Worm (Caenorhabditis elegans) whole organism, L4 larva: ENCODE data around the gene zipt-15.

Experiments
- D1046.2 ChIP-seq: fragments of 200-800 bp; sonication (Bioruptor generic); IDR thresholded peaks from 2 replicates; pipeline ENCODE4 v1.3.6; 2022; ENCODE audit warnings: missing genetic modification characterization, missing compliant biosample characterization
- F44E2.7 ChIP-seq: fragments of 200-800 bp; sonication (Bioruptor generic); IDR thresholded peaks from 2 replicates; pipeline ENCODE4 v2.1.2; 2022; ENCODE audit warnings: missing genetic modification characterization, missing compliant biosample characterization
- R02D3.7 ChIP-seq: fragments of 150-350 bp; sonication (generic microtip); optimal IDR thresholded peaks from 3 replicates; lab custom pipeline; 2014; ENCODE audit warnings: missing biosample characterization, missing genetic modification characterization
- T20F7.1 ChIP-seq: fragments of 200-800 bp; sonication (Bioruptor generic); optimal IDR thresholded peaks from 2 replicates; lab custom pipeline; 2018; ENCODE audit warnings: mild to moderate bottlenecking, missing genetic modification characterization, missing compliant biosample characterization
- T26A8.4 ChIP-seq: fragments of 200-800 bp; sonication (Bioruptor generic); IDR thresholded peaks from 2 replicates; pipeline ENCODE4 v1.3.6; 2022; ENCODE audit warnings: missing genetic modification characterization, missing compliant biosample characterization
- Y48G9A.11 ChIP-seq: fragments of 200-800 bp; sonication (Bioruptor generic); IDR thresholded peaks from 2 replicates; pipeline ENCODE4 v1.3.6; 2022; ENCODE audit warnings: missing genetic modification reagents, missing genetic modification characterization, missing compliant biosample characterization
- aha-1 ChIP-seq: fragments of 150-350 bp; peaks from one replicate; lab custom pipeline; 2014; ENCODE audit warnings: missing biosample characterization, missing genetic modification characterization
- ama-1 ChIP-seq: fragments of 150-350 bp; optimal IDR thresholded peaks from 2 replicates; lab custom pipeline; 2014; ENCODE audit warnings: inconsistent platforms, mixed read lengths
- ceh-44 ChIP-seq: fragments of 200-800 bp; sonication (Bioruptor generic); IDR thresholded peaks from 2 replicates; pipeline ENCODE4 v1.3.6; 2022; ENCODE audit warnings: missing genetic modification reagents, missing genetic modification characterization, missing compliant biosample characterization
- ceh-62 ChIP-seq: sonication (generic microtip); optimal IDR thresholded peaks from 2 replicates; lab custom pipeline; 2017; ENCODE audit warnings: missing biosample characterization, missing genetic modification characterization
- daf-19 ChIP-seq: fragments of 200-800 bp; sonication (Bioruptor generic); conservative IDR thresholded peaks from 2 replicates; pipeline ENCODE4 v1.3.6; 2022; ENCODE audit warnings: missing genetic modification characterization, missing compliant biosample characterization
- dmd-6 ChIP-seq: fragments of 200-800 bp; sonication (Bioruptor generic); IDR thresholded peaks from 2 replicates; pipeline ENCODE4 v1.3.6; 2022; ENCODE audit warnings: missing genetic modification reagents, missing genetic modification characterization, missing compliant biosample characterization
- dpl-1 ChIP-seq: fragments of 150-350 bp; optimal IDR thresholded peaks from 2 replicates; lab custom pipeline; 2014; ENCODE audit warnings: missing biosample characterization, missing genetic modification reagents, missing genetic modification characterization
- duxl-1 ChIP-seq: sonication (generic microtip); optimal IDR thresholded peaks from 2 replicates; lab custom pipeline; 2016; ENCODE audit warnings: mild to moderate bottlenecking, missing genetic modification characterization, moderate library complexity, missing compliant biosample characterization; ENCODE audit not compliant: poor library complexity
- dve-1 ChIP-seq: sonication (generic microtip); optimal IDR thresholded peaks from 2 replicates; lab custom pipeline; 2017; ENCODE audit warnings: antibody characterized with exemption, mild to moderate bottlenecking, missing genetic modification characterization, missing compliant biosample characterization; ENCODE audit not compliant: insufficient read depth
- hmg-1.1 ChIP-seq: fragments of 200-800 bp; sonication (Bioruptor generic); IDR thresholded peaks from 2 replicates; pipeline ENCODE4 v1.3.6; 2022; ENCODE audit warnings: missing genetic modification reagents, missing genetic modification characterization, missing compliant biosample characterization
- lin-15B ChIP-seq: fragments of 150-350 bp; sonication (generic microtip); optimal IDR thresholded peaks from 3 replicates; lab custom pipeline; 2014; ENCODE audit warnings: missing biosample characterization, missing genetic modification characterization
- lin-29 ChIP-seq: fragments of 200-800 bp; sonication (Bioruptor generic); IDR thresholded peaks from 2 replicates; pipeline ENCODE4 v1.3.6; 2022; ENCODE audit warnings: missing genetic modification reagents, missing genetic modification characterization, missing compliant biosample characterization
- lin-38 ChIP-seq: fragments of 200-800 bp; sonication (Bioruptor generic); IDR thresholded peaks from 2 replicates; pipeline ENCODE4 v1.3.6; 2022; ENCODE audit warnings: missing genetic modification reagents, missing genetic modification characterization, missing compliant biosample characterization
- lir-3 ChIP-seq: sonication (generic microtip); optimal IDR thresholded peaks from 2 replicates; lab custom pipeline; 2016; ENCODE audit warnings: mild to moderate bottlenecking, missing genetic modification characterization, missing compliant biosample characterization
- lsy-2 ChIP-seq, 2 experiments: fragments of 150-350 bp in 1 of 2; sonication (generic microtip) in 1 of 2; optimal IDR thresholded peaks; 2 replicates each; lab custom pipeline; 2014 to 2017; ENCODE audit warnings: missing biosample characterization in 2 of 2, missing genetic modification characterization in 2 of 2
- mdl-1 ChIP-seq, 2 experiments: fragments of 150-350 bp in 1 of 2; sonication (generic microtip) in 1 of 2; optimal IDR thresholded peaks; 2 replicates each; lab custom pipeline; 2014 to 2017; ENCODE audit warnings: missing biosample characterization in 2 of 2, missing genetic modification characterization in 2 of 2
- mep-1 ChIP-seq: fragments of 150-350 bp; sonication (generic microtip); optimal IDR thresholded peaks from 3 replicates; lab custom pipeline; 2014; ENCODE audit warnings: missing biosample characterization, missing genetic modification characterization
- mes-2 ChIP-seq: sonication (generic microtip); optimal IDR thresholded peaks from 2 replicates; lab custom pipeline; 2016; ENCODE audit warnings: missing genotype, mild to moderate bottlenecking, missing genetic modification characterization, missing compliant biosample characterization; ENCODE audit not compliant: poor library complexity, severe bottlenecking
- nhr-10 ChIP-seq: fragments of 150-350 bp; optimal IDR thresholded peaks from 2 replicates; lab custom pipeline; 2014; ENCODE audit warnings: missing biosample characterization, missing genetic modification characterization
- nhr-11 ChIP-seq: fragments of 150-350 bp; optimal IDR thresholded peaks from 2 replicates; lab custom pipeline; 2014; ENCODE audit warnings: missing biosample characterization, missing genetic modification characterization
- nhr-111 ChIP-seq: fragments of 200-800 bp; sonication (Bioruptor generic); optimal IDR thresholded peaks from 2 replicates; lab custom pipeline; 2018; ENCODE audit warnings: mild to moderate bottlenecking, missing genetic modification characterization, missing compliant biosample characterization
- nhr-237 ChIP-seq: sonication (generic microtip); optimal IDR thresholded peaks from 2 replicates; lab custom pipeline; 2017; ENCODE audit warnings: missing biosample characterization, missing genetic modification characterization
- nhr-25 ChIP-seq: sonication (generic microtip); optimal IDR thresholded peaks from 2 replicates; lab custom pipeline; 2017; ENCODE audit warnings: missing genetic modification characterization, mild to moderate bottlenecking, missing compliant biosample characterization, antibody characterized with exemption, moderate library complexity, borderline replicate concordance; ENCODE audit not compliant: insufficient read depth
- nhr-28 ChIP-seq: fragments of 150-350 bp; optimal IDR thresholded peaks from 2 replicates; lab custom pipeline; 2014; ENCODE audit warnings: missing biosample characterization, missing genetic modification characterization
- nhr-77 ChIP-seq: fragments of 150-350 bp; optimal IDR thresholded peaks from 2 replicates; lab custom pipeline; 2014; ENCODE audit warnings: missing biosample characterization, missing genetic modification characterization
- rbr-2 ChIP-seq: sonication (generic microtip); optimal IDR thresholded peaks from 2 replicates; lab custom pipeline; 2016; ENCODE audit warnings: missing genotype, missing genetic modification characterization, missing compliant biosample characterization
- set-16 ChIP-seq: fragments of 200-800 bp; sonication (Bioruptor generic); IDR thresholded peaks from 2 replicates; pipeline ENCODE4 v1.3.6; 2022; ENCODE audit warnings: missing genetic modification reagents, missing genetic modification characterization, missing compliant biosample characterization
- snpc-4 ChIP-seq: fragments of 150-350 bp; optimal IDR thresholded peaks from 2 replicates; lab custom pipeline; 2014; ENCODE audit warnings: missing biosample characterization, missing genetic modification characterization
- spr-1 ChIP-seq: sonication (generic microtip); optimal IDR thresholded peaks from 2 replicates; lab custom pipeline; 2016; ENCODE audit warnings: mild to moderate bottlenecking, missing genetic modification characterization, missing compliant biosample characterization
- tag-97 ChIP-seq: fragments of 200-800 bp; sonication (Bioruptor generic); IDR thresholded peaks from 2 replicates; pipeline ENCODE4 v1.3.6; 2022; ENCODE audit warnings: missing genetic modification characterization, missing compliant biosample characterization
- unc-62 ChIP-seq, 3 experiments: fragments of 150-350 bp in 1 of 3; sonication (generic microtip); optimal IDR thresholded peaks in 2 of 3; peaks in 1 of 3; 1 replicate in 1 of 3; 2 replicates in 2 of 3; lab custom pipeline; 2014 to 2017; ENCODE audit warnings: missing biosample characterization in 3 of 3, missing genetic modification characterization in 3 of 3, missing genetic modification reagents in 3 of 3, missing genotype in 1 of 3
- zfp-3 ChIP-seq: fragments of 200-800 bp; sonication (Bioruptor generic); conservative IDR thresholded peaks from 2 replicates; pipeline ENCODE4 v1.3.6; 2022; ENCODE audit warnings: missing genetic modification reagents, missing genetic modification characterization, missing compliant biosample characterization
- zip-2 ChIP-seq: fragments of 150-350 bp; optimal IDR thresholded peaks from 2 replicates; lab custom pipeline; 2014; ENCODE audit warnings: missing biosample characterization, missing genetic modification characterization
- ztf-11 ChIP-seq: fragments of 150-350 bp; optimal IDR thresholded peaks from 2 replicates; lab custom pipeline; 2014; ENCODE audit warnings: missing biosample characterization, missing genetic modification characterization

Gene zipt-15

ce11 chrIV:763377-764063 is 61.2 kb downstream of the zipt-15 start, which contains the start of gene col-103:
TSS of gene col-103 (minus strand) at chrIV:763678.
- TF ChIP-seq F44E2.7, result no peak
- peak; percentile 34 for TF ChIP-seq mes-2 (tag; lab: Kevin White, UChicago)
- no peak for TF ChIP-seq R02D3.7 (tag; lab: Kevin White, UChicago)
- TF ChIP-seq lsy-2 (tag; optimal IDR thresholded peaks at IDR 0.05; lab: Kevin White, UChicago), result peak in 1 of 2 experiments; percentile 21
- TF ChIP-seq ceh-62 (tag; lab: Kevin White, UChicago), result no peak
- TF ChIP-seq zip-2, result no peak
- TF ChIP-seq unc-62 (GFP tag; optimal IDR thresholded peaks at IDR 0.05 in 1 of 2; lab: Kevin White, UChicago), result peak in 1 of 2 experiments; percentile 92
- no peak for TF ChIP-seq unc-62 (tag; optimal IDR thresholded peaks at IDR 0.05; lab: Kevin White, UChicago)
- TF ChIP-seq mep-1 (tag; lab: Kevin White, UChicago), result peak; percentile 19
- TF ChIP-seq nhr-25 (tag; lab: Kevin White, UChicago), result peak; percentile 77
- peak; percentile 93 for TF ChIP-seq ama-1
- peak; percentile 51 for TF ChIP-seq nhr-28 (tag; lab: Kevin White, UChicago)
- no peak for TF ChIP-seq ztf-11 (tag; lab: Kevin White, UChicago)
- no peak for TF ChIP-seq spr-1 (tag; lab: Kevin White, UChicago)
- no peak for TF ChIP-seq nhr-237 (tag; lab: Kevin White, UChicago)

DNA sequence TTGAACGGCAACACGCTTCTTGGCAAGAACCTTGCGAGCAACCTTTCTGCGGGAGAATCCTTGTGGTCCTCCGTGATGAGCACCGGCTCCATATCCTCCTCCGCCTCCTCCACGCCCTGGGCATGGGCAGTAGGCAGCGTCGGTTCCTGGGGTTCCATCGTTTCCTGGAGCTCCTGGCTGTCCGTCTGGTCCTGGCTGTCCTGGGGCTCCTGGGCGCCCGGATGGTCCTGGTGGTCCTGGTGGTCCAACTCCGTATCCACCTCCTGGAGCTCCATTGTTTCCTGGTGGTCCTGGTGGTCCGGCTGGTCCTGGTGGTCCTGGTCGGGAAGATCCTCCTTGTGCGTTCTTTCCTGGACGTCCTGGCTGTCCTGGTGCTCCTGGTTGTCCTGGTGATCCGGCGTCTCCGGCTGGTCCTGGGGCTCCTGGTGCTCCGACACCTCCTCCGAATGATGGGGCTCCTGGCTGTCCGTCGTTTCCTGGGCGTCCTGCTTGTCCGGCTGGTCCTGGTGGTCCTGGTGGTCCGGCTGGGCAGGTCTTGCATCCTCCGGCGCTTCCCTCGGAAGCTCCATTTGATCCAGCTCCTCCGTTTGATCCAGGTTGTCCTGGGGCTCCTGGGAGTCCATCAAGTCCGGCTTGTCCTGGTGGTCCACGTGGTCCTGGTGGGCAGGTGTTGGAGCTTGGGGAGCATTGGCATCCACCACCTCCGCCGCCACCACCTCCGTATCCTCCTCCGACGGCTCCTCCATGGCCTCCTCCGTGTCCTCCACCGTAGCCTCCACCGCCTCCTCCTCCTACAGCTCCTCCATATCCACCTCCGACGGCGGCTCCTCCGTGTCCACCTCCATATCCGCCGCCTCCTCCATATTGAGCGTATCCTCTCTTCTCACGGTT is 62.0 kb downstream of the zipt-15 start:
- no peak for TF ChIP-seq lin-29 (GFP tag; lab: Robert Waterston, UW)
- peak; percentile 96 for TF ChIP-seq set-16 (GFP tag; lab: Robert Waterston, UW)
- no peak for TF ChIP-seq tag-97 (GFP tag; lab: Robert Waterston, UW)
- no peak for TF ChIP-seq nhr-237 (tag; lab: Kevin White, UChicago)
- TF ChIP-seq duxl-1, result no peak
- TF ChIP-seq lsy-2 (tag; optimal IDR thresholded peaks at IDR 0.05; lab: Kevin White, UChicago), result no peak
- TF ChIP-seq lin-38, result 0 out of 2 replicates have a peak, but pooled peaks have one; percentile 9
- TF ChIP-seq T26A8.4 (GFP tag; lab: Robert Waterston, UW), result no peak
- TF ChIP-seq dmd-6 (GFP tag; lab: Robert Waterston, UW), result no peak
- TF ChIP-seq nhr-10 (tag; lab: Kevin White, UChicago), result no peak
- TF ChIP-seq snpc-4 (tag; lab: Kevin White, UChicago), result no peak
- TF ChIP-seq D1046.2 (GFP tag; lab: Robert Waterston, UW), result no peak
- TF ChIP-seq nhr-11 (tag; lab: Kevin White, UChicago), result no peak
- TF ChIP-seq rbr-2 (tag; lab: Kevin White, UChicago), result no peak
- no peak for TF ChIP-seq daf-19 (GFP tag; lab: Robert Waterston, UW)
- TF ChIP-seq dve-1 (tag; lab: Kevin White, UChicago), result no peak
- TF ChIP-seq lir-3 (tag; lab: Kevin White, UChicago), result no peak
- no peak for TF ChIP-seq lin-15B (tag; lab: Kevin White, UChicago)
- TF ChIP-seq, all 104 proteins: peak for 2

DNA sequence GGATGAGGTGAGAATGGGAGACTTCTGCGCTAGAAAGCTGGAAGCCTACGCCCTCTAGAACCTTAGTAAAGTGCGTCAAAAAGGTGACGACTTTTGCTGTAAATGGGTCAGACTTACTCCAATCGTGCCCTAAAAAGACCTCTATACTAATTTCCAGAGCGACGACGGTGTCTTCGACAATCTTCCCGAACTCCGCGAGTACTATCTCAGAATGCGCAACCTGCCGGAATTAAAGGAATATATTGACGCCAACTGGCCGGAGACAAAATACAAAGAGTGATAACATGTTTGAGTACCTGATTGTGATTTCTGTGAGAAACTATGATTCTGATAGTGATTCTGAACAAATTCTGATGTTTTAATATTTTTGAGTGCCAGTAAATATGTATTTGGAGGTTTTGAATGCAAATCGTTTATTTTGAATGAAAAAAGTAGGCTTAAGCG is 62.7 kb downstream of the zipt-15 start:
- TF ChIP-seq R02D3.7 (tag; lab: Kevin White, UChicago), result no peak
- no peak for TF ChIP-seq dpl-1
- peak; percentile 91 for TF ChIP-seq ama-1
- peak in 1 of 2 experiments; percentile 92 for TF ChIP-seq unc-62 (GFP tag; optimal IDR thresholded peaks at IDR 0.05 in 1 of 2; lab: Kevin White, UChicago)
- no peak for TF ChIP-seq unc-62 (tag; optimal IDR thresholded peaks at IDR 0.05; lab: Kevin White, UChicago)
- peak; percentile 32 for TF ChIP-seq nhr-25 (tag; lab: Kevin White, UChicago)
- peak; percentile 73 for TF ChIP-seq aha-1 (tag; lab: Kevin White, UChicago)
- TF ChIP-seq snpc-4 (tag; lab: Kevin White, UChicago), result no peak
- no peak for TF ChIP-seq ceh-62 (tag; lab: Kevin White, UChicago)
- TF ChIP-seq T20F7.1, result no peak
- peak; percentile 31 for TF ChIP-seq nhr-10 (tag; lab: Kevin White, UChicago)
- no peak for TF ChIP-seq mdl-1 (tag; optimal IDR thresholded peaks at IDR 0.05; lab: Kevin White, UChicago)
- TF ChIP-seq zfp-3 (GFP tag; lab: Robert Waterston, UW), result 0 out of 2 replicates have a peak, but pooled peaks have one; percentile 68
- TF ChIP-seq Y48G9A.11, result 0 out of 2 replicates have a peak, but pooled peaks have one; percentile 12
- TF ChIP-seq nhr-237 (tag; lab: Kevin White, UChicago), result no peak
- TF ChIP-seq mes-2 (tag; lab: Kevin White, UChicago), result peak; percentile 6
- no peak for TF ChIP-seq ceh-44 (GFP tag; lab: Robert Waterston, UW)
- TF ChIP-seq nhr-111 (GFP tag; lab: Kevin White, UChicago), result no peak
- TF ChIP-seq hmg-1.1 (GFP tag; lab: Robert Waterston, UW), result no peak
- peak; percentile 40 for TF ChIP-seq nhr-77 (tag; lab: Kevin White, UChicago)
